Worm (Caenorhabditis elegans): ENCODE measurements around the gene yars-2.

Gene yars-2

ce11 chrIV:4712376-4712775 lies at the start of gene yars-2:
yars-2 (minus strand) TSS chrIV:4712624.
- TF ChIP-seq W03F9.2 (tag; optimal IDR thresholded peaks at IDR 0.05), result no peak
- no peak for TF ChIP-seq him-1 (tag; optimal IDR thresholded peaks at IDR 0.05)
- no peak for TF ChIP-seq dao-5 (tag; optimal IDR thresholded peaks at IDR 0.05)

- TF ChIP-seq dao-5 (tag; optimal IDR thresholded peaks at IDR 0.05) (no peak), W03F9.2 (tag; optimal IDR thresholded peaks at IDR 0.05) (no peak), him-1 (tag; optimal IDR thresholded peaks at IDR 0.05) (no peak)
Measured at ce11 chrIV:4760378-4761084, 48.1 kb upstream of the yars-2 start, which contains the start of the genes memi-1 and cyp-31A3. memi-1 (minus strand) TSS chrIV:4760428. cyp-31A3 (plus strand) TSS chrIV:4761049.

ce11 chrIV:4758659-4759058 lies 46.2 kb upstream of the yars-2 start, which contains the start of gene Y17G9B.8:
Y17G9B.8 (minus strand) TSS chrIV:4758840.
- TF ChIP-seq W03F9.2 (tag; optimal IDR thresholded peaks at IDR 0.05) (no peak), him-1 (tag; optimal IDR thresholded peaks at IDR 0.05) (no peak), dao-5 (tag; optimal IDR thresholded peaks at IDR 0.05) (no peak)

- TF ChIP-seq dao-5 (tag; optimal IDR thresholded peaks at IDR 0.05) (no peak), him-1 (tag; optimal IDR thresholded peaks at IDR 0.05) (no peak), W03F9.2 (tag; optimal IDR thresholded peaks at IDR 0.05) (no peak)
Measured at ce11 chrIV:4755929-4756655, 43.7 kb upstream of the yars-2 start, which contains the start of the genes fbxb-77 and Y17G9B.11. fbxb-77 (minus strand) TSS chrIV:4756157. Y17G9B.11 (plus strand) TSS chrIV:4756605.

ce11 chrIV:4751814-4752213 lies 39.4 kb upstream of the yars-2 start, which contains the start of gene Y17G9B.4:
Y17G9B.4 (plus strand) TSS chrIV:4752119.
- TF ChIP-seq him-1 (tag; optimal IDR thresholded peaks at IDR 0.05) (no peak), W03F9.2 (tag; optimal IDR thresholded peaks at IDR 0.05) (no peak), dao-5 (tag; optimal IDR thresholded peaks at IDR 0.05) (no peak)

- TF ChIP-seq dao-5 (tag; optimal IDR thresholded peaks at IDR 0.05) (peak; percentile 82), W03F9.2 (tag; optimal IDR thresholded peaks at IDR 0.05) (peak; percentile 99), him-1 (tag; optimal IDR thresholded peaks at IDR 0.05) (peak; percentile 99)
Measured at ce11 chrIV:4749728-4750278, 37.4 kb upstream of the yars-2 start, which contains the start of the genes rpl-20 and Y17G9B.5. rpl-20 (minus strand) TSS chrIV:4749778. Y17G9B.5 (plus strand) TSS chrIV:4750240.

ce11 chrIV:4749155-4749554 lies 36.7 kb upstream of the yars-2 start:
- TF ChIP-seq dao-5 (tag; optimal IDR thresholded peaks at IDR 0.05) (no peak), him-1 (tag; optimal IDR thresholded peaks at IDR 0.05) (no peak), W03F9.2 (tag; optimal IDR thresholded peaks at IDR 0.05) (no peak)

- TF ChIP-seq W03F9.2 (tag; optimal IDR thresholded peaks at IDR 0.05) (no peak), dao-5 (tag; optimal IDR thresholded peaks at IDR 0.05) (peak; percentile 17), him-1 (tag; optimal IDR thresholded peaks at IDR 0.05) (no peak)
Measured at ce11 chrIV:4748408-4749105, 36.1 kb upstream of the yars-2 start, which contains the start of gene cyc-2.1. cyc-2.1 (minus strand) TSS chrIV:4749012.

ce11 chrIV:4747553-4747952 lies 35.1 kb upstream of the yars-2 start, which contains the start of gene tctn-1:
tctn-1 (minus strand) TSS chrIV:4747832.
- TF ChIP-seq him-1 (tag; optimal IDR thresholded peaks at IDR 0.05) (no peak), W03F9.2 (tag; optimal IDR thresholded peaks at IDR 0.05) (no peak), dao-5 (tag; optimal IDR thresholded peaks at IDR 0.05) (no peak)

ce11 chrIV:4745422-4745821 lies 33.0 kb upstream of the yars-2 start, which contains the start of gene timm-17B.1:
timm-17B.1 (minus strand) TSS chrIV:4745492.
- TF ChIP-seq him-1 (tag; optimal IDR thresholded peaks at IDR 0.05), result peak; percentile 10
- peak; percentile 96 for TF ChIP-seq W03F9.2 (tag; optimal IDR thresholded peaks at IDR 0.05)
- no peak for TF ChIP-seq dao-5 (tag; optimal IDR thresholded peaks at IDR 0.05)

- TF ChIP-seq him-1 (tag; optimal IDR thresholded peaks at IDR 0.05), result no peak
- no peak for TF ChIP-seq W03F9.2 (tag; optimal IDR thresholded peaks at IDR 0.05)
- no peak for TF ChIP-seq dao-5 (tag; optimal IDR thresholded peaks at IDR 0.05)
Measured at ce11 chrIV:4744167-4744566, 31.7 kb upstream of the yars-2 start, which contains the start of gene hoe-1. hoe-1 (minus strand) TSS chrIV:4744267.

ce11 chrIV:4742480-4742879 lies 30.1 kb upstream of the yars-2 start:
- no peak for TF ChIP-seq W03F9.2 (tag; optimal IDR thresholded peaks at IDR 0.05)
- no peak for TF ChIP-seq him-1 (tag; optimal IDR thresholded peaks at IDR 0.05)
- TF ChIP-seq dao-5 (tag; optimal IDR thresholded peaks at IDR 0.05), result no peak

- TF ChIP-seq dao-5 (tag; optimal IDR thresholded peaks at IDR 0.05) (no peak), him-1 (tag; optimal IDR thresholded peaks at IDR 0.05) (no peak), W03F9.2 (tag; optimal IDR thresholded peaks at IDR 0.05) (no peak)
Measured at ce11 chrIV:4737258-4737657, 24.8 kb upstream of the yars-2 start, which contains the start of gene fbxb-78. fbxb-78 (plus strand) TSS chrIV:4737558.
